Fruit fly (Drosophila melanogaster): ENCODE measurements around the gene Obp28a.

dm6 chr2L:7495294-7495986 lies 1.7 kb downstream of the Obp28a start:
- TF ChIP-seq CG8478 (optimal IDR thresholded peaks at IDR 0.05), result no peak
- no peak for TF ChIP-seq CTCF (optimal IDR thresholded peaks at IDR 0.05)
